Fruit fly (Drosophila melanogaster) whole organism, prepupa: ENCODE data around the gene hiw.

Source experiments
- Blimp-1 ChIP-seq: fragments of 200-800 bp; sonication (Bioruptor generic); optimal IDR thresholded peaks from 3 replicates; lab custom pipeline; 2017; ENCODE audit warnings: missing biosample characterization, missing genetic modification characterization, mild to moderate bottlenecking, moderate library complexity, missing genetic modification reagents
- CG10631 ChIP-seq: fragments of 200-800 bp; sonication (Bioruptor generic); optimal IDR thresholded peaks from 2 replicates; lab custom pipeline; 2016; ENCODE audit warnings: missing biosample characterization, missing genetic modification characterization
- CG10669 ChIP-seq: fragments of 200-800 bp; sonication (Bioruptor generic); optimal IDR thresholded peaks from 3 replicates; lab custom pipeline; 2018; ENCODE audit warnings: missing biosample characterization, mild to moderate bottlenecking, missing genetic modification characterization, moderate library complexity
- CG11294 ChIP-seq: fragments of 200-800 bp; sonication (Bioruptor generic); IDR thresholded peaks from 2 replicates; pipeline ENCODE4 v1.3.6; 2022; ENCODE audit warnings: missing biosample characterization, missing genetic modification characterization
- CG11762 ChIP-seq: fragments of 200-800 bp; sonication (Bioruptor generic); optimal IDR thresholded peaks from 3 replicates; lab custom pipeline; 2016; ENCODE audit warnings: missing biosample characterization, missing genetic modification characterization; ENCODE audit not compliant: insufficient read depth
- CG11902 ChIP-seq: fragments of 200-800 bp; sonication (Bioruptor generic); optimal IDR thresholded peaks from 3 replicates; lab custom pipeline; 2016; ENCODE audit warnings: missing biosample characterization, missing genetic modification characterization
- CG15336 ChIP-seq: fragments of 200-800 bp; sonication (Bioruptor generic); IDR thresholded peaks from 2 replicates; pipeline ENCODE4 v1.3.6; 2022; ENCODE audit warnings: missing biosample characterization, missing genetic modification characterization
- CG1621 ChIP-seq: fragments of 200-800 bp; sonication (Bioruptor generic); optimal IDR thresholded peaks from 3 replicates; lab custom pipeline; 2018; ENCODE audit warnings: missing biosample characterization, mild to moderate bottlenecking, missing genetic modification characterization
- CG16779 ChIP-seq: fragments of 200-800 bp; sonication (Bioruptor generic); optimal IDR thresholded peaks from 3 replicates; lab custom pipeline; 2017; ENCODE audit warnings: missing biosample characterization, mild to moderate bottlenecking, missing genetic modification characterization
- CG3032 ChIP-seq: fragments of 200-800 bp; optimal IDR thresholded peaks from 2 replicates; lab custom pipeline; 2019; ENCODE audit warnings: missing biosample characterization, mild to moderate bottlenecking, missing genetic modification characterization, moderate library complexity
- CG31627 ChIP-seq: fragments of 200-800 bp; sonication (Bioruptor generic); optimal IDR thresholded peaks from 3 replicates; lab custom pipeline; 2016; ENCODE audit warnings: missing biosample characterization, missing genetic modification characterization
- CG32006 ChIP-seq: fragments of 200-800 bp; sonication (Bioruptor generic); optimal IDR thresholded peaks from 3 replicates; lab custom pipeline; 2017; ENCODE audit warnings: missing biosample characterization, mild to moderate bottlenecking, missing genetic modification characterization
- CG34406 ChIP-seq: fragments of 200-800 bp; sonication (Bioruptor generic); optimal IDR thresholded peaks from 3 replicates; lab custom pipeline; 2016; ENCODE audit warnings: missing biosample characterization, missing genetic modification characterization
- CG4318 ChIP-seq: fragments of 200-800 bp; sonication (Bioruptor generic); optimal IDR thresholded peaks from 3 replicates; lab custom pipeline; 2017; ENCODE audit warnings: missing biosample characterization, mild to moderate bottlenecking, missing genetic modification characterization
- CG6163 ChIP-seq: fragments of 200-800 bp; sonication (Bioruptor generic); IDR thresholded peaks from 3 replicates; pipeline ENCODE4 v1.3.6; 2022; ENCODE audit warnings: missing biosample characterization, missing genetic modification characterization
- CG6276 ChIP-seq: fragments of 200-800 bp; sonication (Bioruptor generic); optimal IDR thresholded peaks from 2 replicates; lab custom pipeline; 2017; ENCODE audit warnings: missing biosample characterization, mild to moderate bottlenecking, missing genetic modification characterization
- CG6792 ChIP-seq: fragments of 200-800 bp; sonication (Bioruptor generic); optimal IDR thresholded peaks from 3 replicates; lab custom pipeline; 2016; ENCODE audit warnings: missing biosample characterization, missing genetic modification characterization
- CG6808 ChIP-seq: fragments of 200-800 bp; sonication (Bioruptor generic); optimal IDR thresholded peaks from 3 replicates; lab custom pipeline; 2017; ENCODE audit warnings: missing biosample characterization, missing genetic modification characterization, mild to moderate bottlenecking, moderate library complexity, missing genetic modification reagents
- CG6854 ChIP-seq: fragments of 200-800 bp; sonication (Bioruptor generic); optimal IDR thresholded peaks from 2 replicates; lab custom pipeline; 2017; ENCODE audit warnings: missing biosample characterization, mild to moderate bottlenecking, missing genetic modification characterization
- CG7368 ChIP-seq: fragments of 200-800 bp; sonication (Bioruptor generic); optimal IDR thresholded peaks from 3 replicates; lab custom pipeline; 2016; ENCODE audit warnings: missing biosample characterization, missing genetic modification characterization
- CG8119 ChIP-seq: fragments of 200-800 bp; sonication (Bioruptor generic); IDR thresholded peaks from 3 replicates; pipeline ENCODE4 v1.3.6; 2022; ENCODE audit warnings: missing biosample characterization, missing genetic modification characterization
- CG8632 ChIP-seq: fragments of 200-800 bp; sonication (Bioruptor generic); optimal IDR thresholded peaks from 3 replicates; lab custom pipeline; 2016; ENCODE audit warnings: missing biosample characterization, missing genetic modification characterization
- CG9139 ChIP-seq: fragments of 200-800 bp; sonication (Bioruptor generic); optimal IDR thresholded peaks from 3 replicates; lab custom pipeline; 2017; ENCODE audit warnings: missing biosample characterization, mild to moderate bottlenecking, missing genetic modification characterization
- Eip93F ChIP-seq: fragments of 200-800 bp; sonication (Bioruptor generic); optimal IDR thresholded peaks from 2 replicates; lab custom pipeline; 2016; ENCODE audit warnings: missing biosample characterization, mild to moderate bottlenecking, missing genetic modification characterization
- Ets21C ChIP-seq: fragments of 200-800 bp; sonication (Bioruptor generic); optimal IDR thresholded peaks from 3 replicates; lab custom pipeline; 2016; ENCODE audit warnings: missing biosample characterization, missing genetic modification characterization
- Ets96B ChIP-seq: fragments of 200-800 bp; optimal IDR thresholded peaks from 2 replicates; lab custom pipeline; 2019; ENCODE audit warnings: missing biosample characterization, mild to moderate bottlenecking, missing genetic modification characterization, moderate library complexity
- Gug ChIP-seq: fragments of 200-800 bp; sonication (Bioruptor generic); IDR thresholded peaks from 2 replicates; pipeline ENCODE4 v1.3.6; 2022; ENCODE audit warnings: missing biosample characterization, missing genetic modification characterization
- Hr38 ChIP-seq: sonication (Bioruptor generic); optimal IDR thresholded peaks from 2 replicates; lab custom pipeline; 2016; ENCODE audit warnings: missing biosample characterization, missing genetic modification characterization
- Hr4 ChIP-seq: fragments of 200-800 bp; sonication (Bioruptor generic); optimal IDR thresholded peaks from 3 replicates; lab custom pipeline; 2016; ENCODE audit warnings: missing biosample characterization, missing genetic modification characterization
- Lpt ChIP-seq: fragments of 200-800 bp; sonication (Bioruptor generic); optimal IDR thresholded peaks from 3 replicates; lab custom pipeline; 2016; ENCODE audit warnings: missing biosample characterization, missing genetic modification characterization
- Met ChIP-seq: fragments of 200-800 bp; sonication (Bioruptor generic); optimal IDR thresholded peaks from 3 replicates; lab custom pipeline; 2016; ENCODE audit warnings: missing biosample characterization, missing genetic modification characterization
- OdsH ChIP-seq: fragments of 200-800 bp; sonication (Bioruptor generic); optimal IDR thresholded peaks from 3 replicates; lab custom pipeline; 2016; ENCODE audit warnings: missing biosample characterization, missing genetic modification characterization
- Smox ChIP-seq: fragments of 200-800 bp; sonication (Bioruptor generic); optimal IDR thresholded peaks from 3 replicates; lab custom pipeline; 2016; ENCODE audit warnings: missing biosample characterization, missing genetic modification characterization
- Sox14 ChIP-seq: fragments of 200-800 bp; sonication (Bioruptor generic); optimal IDR thresholded peaks from 3 replicates; lab custom pipeline; 2016; ENCODE audit warnings: missing biosample characterization, missing genetic modification characterization
- Sox15 ChIP-seq: fragments of 200-800 bp; sonication (Bioruptor generic); optimal IDR thresholded peaks from 3 replicates; lab custom pipeline; 2016; ENCODE audit warnings: missing biosample characterization, missing genetic modification characterization
- achi ChIP-seq: fragments of 200-800 bp; sonication (Bioruptor generic); optimal IDR thresholded peaks from 3 replicates; lab custom pipeline; 2016; ENCODE audit warnings: missing biosample characterization, missing genetic modification characterization
- acj6 ChIP-seq: fragments of 200-800 bp; sonication (Bioruptor generic); optimal IDR thresholded peaks from 3 replicates; lab custom pipeline; 2016; ENCODE audit warnings: missing biosample characterization, missing genetic modification characterization
- cyc ChIP-seq: fragments of 200-800 bp; sonication (Bioruptor generic); optimal IDR thresholded peaks from 3 replicates; lab custom pipeline; 2016; ENCODE audit warnings: missing biosample characterization, missing genetic modification characterization
- dac ChIP-seq: fragments of 200-800 bp; sonication (Bioruptor generic); optimal IDR thresholded peaks from 2 replicates; lab custom pipeline; 2017; ENCODE audit warnings: missing biosample characterization, mild to moderate bottlenecking, missing genetic modification characterization
- dsx ChIP-seq: fragments of 200-800 bp; optimal IDR thresholded peaks from 3 replicates; lab custom pipeline; 2019; ENCODE audit warnings: missing biosample characterization, mild to moderate bottlenecking, missing genetic modification characterization, moderate library complexity; ENCODE audit not compliant: poor library complexity, severe bottlenecking
- eg ChIP-seq: fragments of 200-800 bp; sonication (Bioruptor generic); IDR thresholded peaks from 3 replicates; pipeline ENCODE4 v1.3.6; 2022; ENCODE audit warnings: missing biosample characterization, missing genetic modification characterization
- esn ChIP-seq: fragments of 200-800 bp; sonication (Bioruptor generic); optimal IDR thresholded peaks from 2 replicates; lab custom pipeline; 2016; ENCODE audit warnings: missing biosample characterization, mild to moderate bottlenecking, missing genetic modification characterization, moderate library complexity
- fd59A ChIP-seq: fragments of 200-800 bp; sonication (Bioruptor generic); optimal IDR thresholded peaks from 2 replicates; lab custom pipeline; 2017; ENCODE audit warnings: missing biosample characterization, mild to moderate bottlenecking, missing genetic modification characterization, missing genetic modification reagents
- fkh ChIP-seq: fragments of 200-800 bp; sonication (Bioruptor generic); optimal IDR thresholded peaks from 3 replicates; lab custom pipeline; 2017; ENCODE audit warnings: missing biosample characterization, mild to moderate bottlenecking, missing genetic modification characterization, moderate library complexity
- lz ChIP-seq: fragments of 200-800 bp; sonication (Bioruptor generic); optimal IDR thresholded peaks from 3 replicates; lab custom pipeline; 2016; ENCODE audit warnings: missing biosample characterization, missing genetic modification characterization
- net ChIP-seq: fragments of 200-800 bp; sonication (Bioruptor generic); optimal IDR thresholded peaks from 3 replicates; lab custom pipeline; 2016; ENCODE audit warnings: missing biosample characterization, missing genetic modification characterization
- pdm3 ChIP-seq: fragments of 200-800 bp; sonication (Bioruptor generic); optimal IDR thresholded peaks from 3 replicates; lab custom pipeline; 2016; ENCODE audit warnings: missing biosample characterization, missing genetic modification characterization
- salr ChIP-seq, 2 experiments: fragments of 200-800 bp; sonication (Bioruptor generic); optimal IDR thresholded peaks; 3 replicates each; lab custom pipeline; 2016 to 2018; ENCODE audit warnings: missing biosample characterization in 2 of 2, missing genetic modification characterization in 2 of 2, mild to moderate bottlenecking in 1 of 2
- spab ChIP-seq: fragments of 200-800 bp; sonication (Bioruptor generic); optimal IDR thresholded peaks from 2 replicates; lab custom pipeline; 2017; ENCODE audit warnings: missing biosample characterization, mild to moderate bottlenecking, missing genetic modification characterization, missing genetic modification reagents
- svp ChIP-seq: fragments of 200-800 bp; sonication (Bioruptor generic); peaks from one replicate; lab custom pipeline; 2016; ENCODE audit warnings: missing biosample characterization, missing genetic modification characterization
- topi ChIP-seq: fragments of 200-800 bp; sonication (Bioruptor generic); optimal IDR thresholded peaks from 3 replicates; lab custom pipeline; 2016; ENCODE audit warnings: missing biosample characterization, missing genetic modification characterization
- vri ChIP-seq: fragments of 200-800 bp; sonication (Bioruptor generic); optimal IDR thresholded peaks from 3 replicates; lab custom pipeline; 2016; ENCODE audit warnings: missing biosample characterization, mild to moderate bottlenecking, missing genetic modification characterization

Gene hiw

DNA sequence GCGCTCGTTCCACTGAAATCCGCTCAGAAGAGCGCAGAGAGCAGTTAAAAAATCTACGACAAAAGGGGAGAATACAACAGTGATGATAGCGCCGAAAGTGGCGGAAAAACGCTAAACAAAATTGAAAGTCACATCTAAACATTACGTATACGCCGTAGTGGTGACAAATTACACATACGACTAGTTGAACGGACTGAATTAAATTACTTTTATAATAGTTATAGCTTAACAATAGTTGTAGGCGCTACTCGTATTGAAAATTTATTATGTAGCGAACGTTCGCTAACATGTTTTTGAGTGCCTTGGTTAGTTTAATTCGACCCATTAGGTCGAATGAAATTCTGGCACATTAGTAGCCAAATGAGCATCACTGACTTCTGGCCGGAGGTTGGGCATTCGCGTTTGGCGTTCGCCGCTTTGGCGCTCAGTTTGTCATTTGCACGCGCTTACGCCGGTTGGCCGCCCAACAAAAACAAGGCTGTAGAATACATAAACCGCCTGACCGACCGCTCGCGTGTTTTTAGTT, 19.5 kb downstream of the hiw start, which contains the start of gene CG5541:
TSS of gene CG5541 (plus strand) at position 424 of the 526 bp plus-strand sequence.
- peak; percentile 6 for TF ChIP-seq achi (GFP tag; lab: Kevin White, UChicago)
- 0 out of 3 replicates have a peak, but pooled peaks have one; percentile 31 for TF ChIP-seq eg (GFP tag; lab: Robert Waterston, UW)
- no peak for TF ChIP-seq CG7368 (GFP tag; lab: Kevin White, UChicago)
- TF ChIP-seq CG6276 (GFP tag; lab: Kevin White, UChicago): no peak
- TF ChIP-seq CG10631 (GFP tag; lab: Kevin White, UChicago): no peak
- TF ChIP-seq cyc (GFP tag; lab: Kevin White, UChicago): no peak
- TF ChIP-seq pdm3 (GFP tag; lab: Kevin White, UChicago): no peak
- TF ChIP-seq Gug: no peak
- no peak for TF ChIP-seq CG11294 (GFP tag; lab: Robert Waterston, UW)
- peak; percentile 35; the same call in 1 of the 3 replicates for TF ChIP-seq CG6163 (GFP tag; lab: Robert Waterston, UW)
- TF ChIP-seq Hr4: no peak
- peak; percentile 11 for TF ChIP-seq vri (GFP tag; lab: Kevin White, UChicago)
- peak; percentile 27 for TF ChIP-seq spab (GFP tag; lab: Kevin White, UChicago)
- peak; percentile 40 for TF ChIP-seq CG6808 (GFP tag; lab: Kevin White, UChicago)
- TF ChIP-seq CG8119: no peak
- TF ChIP-seq Smox (GFP tag; lab: Kevin White, UChicago): peak; percentile 31
- TF ChIP-seq dsx (GFP tag; lab: Kevin White, UChicago): peak; percentile 18
- TF ChIP-seq CG31627: no peak
- TF ChIP-seq CG1621 (tag; lab: Kevin White, UChicago): peak; percentile 11
- no peak for TF ChIP-seq CG15336 (GFP tag; lab: Robert Waterston, UW)
- no peak for TF ChIP-seq Blimp-1
- no peak for TF ChIP-seq CG11762 (GFP tag; lab: Kevin White, UChicago)
- no peak for TF ChIP-seq CG9139
- TF ChIP-seq dac (GFP tag; lab: Kevin White, UChicago): no peak
- TF ChIP-seq Ets96B (tag; lab: Kevin White, UChicago): no peak
- TF ChIP-seq CG3032 (tag; lab: Kevin White, UChicago): no peak
- TF ChIP-seq Ets21C: no peak
- no peak for TF ChIP-seq salr (GFP tag; optimal IDR thresholded peaks at IDR 0.05; lab: Kevin White, UChicago)
- peak; percentile 3 for TF ChIP-seq CG34406 (GFP tag; lab: Kevin White, UChicago)
- TF ChIP-seq Lpt (GFP tag; lab: Kevin White, UChicago): no peak
- TF ChIP-seq CG6792 (GFP tag; lab: Kevin White, UChicago): peak; percentile 1
- TF ChIP-seq Met (GFP tag; lab: Kevin White, UChicago): peak; percentile 48
- no peak for TF ChIP-seq CG16779 (tag; lab: Kevin White, UChicago)
- peak; percentile 44 for TF ChIP-seq topi
- TF ChIP-seq Hr38: no peak
- TF ChIP-seq fd59A (GFP tag; lab: Kevin White, UChicago): peak; percentile 45
- TF ChIP-seq esn: peak; percentile 48
- no peak for TF ChIP-seq CG8632
- TF ChIP-seq Sox15: no peak
- no peak for TF ChIP-seq CG4318
- peak; percentile 85 for TF ChIP-seq svp (GFP tag; lab: Kevin White, UChicago)
- TF ChIP-seq acj6 (GFP tag; lab: Kevin White, UChicago): peak; percentile 14
- TF ChIP-seq OdsH (GFP tag; lab: Kevin White, UChicago): no peak
- peak; percentile 16 for TF ChIP-seq CG10669 (GFP tag; lab: Kevin White, UChicago)
- TF ChIP-seq Sox14 (GFP tag; lab: Kevin White, UChicago): no peak
- TF ChIP-seq net (GFP tag; lab: Kevin White, UChicago): no peak
- TF ChIP-seq CG11902 (GFP tag; lab: Kevin White, UChicago): no peak
- TF ChIP-seq CG6854 (GFP tag; lab: Kevin White, UChicago): no peak
- TF ChIP-seq lz (GFP tag; lab: Kevin White, UChicago): no peak
- peak; percentile 2 for TF ChIP-seq CG32006 (GFP tag; lab: Kevin White, UChicago)
- TF ChIP-seq Eip93F (GFP tag; lab: Kevin White, UChicago): no peak
- peak; percentile 30 for TF ChIP-seq fkh (GFP tag; lab: Kevin White, UChicago)
